Fruit fly (Drosophila melanogaster) whole organism, prepupa: Measurements from ENCODE around the gene Zcchc7.

Source experiments
- CG6854 ChIP-seq: fragments of 200-800 bp; sonication (Bioruptor generic); optimal IDR thresholded peaks from 2 replicates; lab custom pipeline; 2017; ENCODE audit warnings: missing biosample characterization, mild to moderate bottlenecking, missing genetic modification characterization
- Ets21C ChIP-seq: fragments of 200-800 bp; sonication (Bioruptor generic); optimal IDR thresholded peaks from 3 replicates; lab custom pipeline; 2016; ENCODE audit warnings: missing biosample characterization, missing genetic modification characterization
- Hr38 ChIP-seq: sonication (Bioruptor generic); optimal IDR thresholded peaks from 2 replicates; lab custom pipeline; 2016; ENCODE audit warnings: missing biosample characterization, missing genetic modification characterization
- eg ChIP-seq: fragments of 200-800 bp; sonication (Bioruptor generic); IDR thresholded peaks from 3 replicates; pipeline ENCODE4 v1.3.6; 2022; ENCODE audit warnings: missing biosample characterization, missing genetic modification characterization
- fd85E ChIP-seq: fragments of 200-800 bp; sonication (Bioruptor generic); optimal IDR thresholded peaks from 3 replicates; lab custom pipeline; 2016; ENCODE audit warnings: missing biosample characterization, missing genetic modification characterization

DNA sequence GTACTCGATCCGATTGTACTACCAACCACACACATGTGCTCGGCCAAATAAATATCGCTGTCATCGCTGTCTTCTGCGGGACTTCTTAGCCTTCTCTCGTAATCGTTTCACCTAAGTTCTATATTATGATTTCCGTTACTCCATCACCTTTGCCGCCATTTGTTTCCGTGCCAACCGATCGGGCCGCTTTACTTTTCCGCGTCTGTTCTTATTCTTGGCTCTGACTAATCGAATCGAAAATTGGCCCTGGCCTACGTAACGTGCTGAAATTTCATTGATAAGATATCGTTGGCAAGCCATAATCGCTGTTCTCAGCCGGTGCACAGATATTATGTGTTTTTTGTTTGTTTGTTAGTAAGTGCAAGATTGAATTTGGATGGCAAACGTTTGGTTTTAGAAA, 22.0 kb downstream of the Zcchc7 start:
- no peak for TF ChIP-seq fd85E (GFP tag; lab: Kevin White, UChicago)
- TF ChIP-seq Ets21C (GFP tag; lab: Kevin White, UChicago): no peak
- TF ChIP-seq Hr38 (GFP tag; lab: Kevin White, UChicago): no peak
- TF ChIP-seq CG6854 (GFP tag; lab: Kevin White, UChicago): no peak
- no peak for TF ChIP-seq eg
